Fruit fly (Drosophila melanogaster) whole organism, embryonic: ENCODE results near the gene CG18213.

Experiments
- Antp ChIP-seq: fragments of 200-800 bp; sonication (Bioruptor generic); optimal IDR thresholded peaks from 3 replicates; lab custom pipeline; 2016; ENCODE audit warnings: missing biosample characterization, missing genetic modification characterization
- Atf6 ChIP-seq: fragments of 200-800 bp; sonication (Bioruptor generic); IDR thresholded peaks from 2 replicates; pipeline ENCODE4 v1.3.6; 2022; ENCODE audit warnings: missing biosample characterization, missing genetic modification characterization
- CG10431 ChIP-seq: fragments of 200-800 bp; sonication (Bioruptor generic); optimal IDR thresholded peaks from 3 replicates; lab custom pipeline; 2018; ENCODE audit warnings: missing biosample characterization, mild to moderate bottlenecking, missing genetic modification characterization
- CG10462 ChIP-seq: fragments of 200-800 bp; sonication (Bioruptor generic); optimal IDR thresholded peaks from 2 replicates; lab custom pipeline; 2016; ENCODE audit warnings: missing biosample characterization, missing genetic modification characterization
- CG11398 ChIP-seq: fragments of 200-800 bp; sonication (Bioruptor generic); optimal IDR thresholded peaks from 2 replicates; lab custom pipeline; 2016; ENCODE audit warnings: missing biosample characterization, missing genetic modification characterization
- CG11504 ChIP-seq: fragments of 200-800 bp; sonication (Bioruptor generic); optimal IDR thresholded peaks from 3 replicates; lab custom pipeline; 2019; ENCODE audit warnings: missing biosample characterization, mild to moderate bottlenecking, missing genetic modification characterization, moderate library complexity
- CG17612 ChIP-seq: fragments of 200-800 bp; sonication (Bioruptor generic); IDR thresholded peaks from 2 replicates; pipeline ENCODE4 v1.3.6; 2022; ENCODE audit warnings: missing biosample characterization, missing genetic modification characterization
- CG33557 ChIP-seq: fragments of 200-800 bp; sonication (Bioruptor generic); optimal IDR thresholded peaks from 2 replicates; lab custom pipeline; 2019; ENCODE audit warnings: missing biosample characterization, mild to moderate bottlenecking, missing genetic modification characterization, moderate library complexity
- CG4328 ChIP-seq: fragments of 200-800 bp; sonication (Bioruptor generic); optimal IDR thresholded peaks from 3 replicates; lab custom pipeline; 2017; ENCODE audit warnings: missing biosample characterization, missing genetic modification reagents, missing genetic modification characterization
- CG4707 ChIP-seq: fragments of 200-800 bp; sonication (Bioruptor generic); optimal IDR thresholded peaks from 2 replicates; lab custom pipeline; 2018; ENCODE audit warnings: missing biosample characterization, mild to moderate bottlenecking, missing genetic modification characterization, moderate library complexity
- CG6683 ChIP-seq: fragments of 200-800 bp; sonication (Bioruptor generic); optimal IDR thresholded peaks from 2 replicates; lab custom pipeline; 2017; ENCODE audit warnings: missing biosample characterization, mild to moderate bottlenecking, missing genetic modification characterization, missing genetic modification reagents
- CG6854 ChIP-seq: fragments of 200-800 bp; sonication (Bioruptor generic); optimal IDR thresholded peaks from 3 replicates; lab custom pipeline; 2017; ENCODE audit warnings: missing biosample characterization, mild to moderate bottlenecking, missing genetic modification characterization
- CG7271 ChIP-seq: fragments of 200-800 bp; sonication (Bioruptor generic); optimal IDR thresholded peaks from 2 replicates; lab custom pipeline; 2018; ENCODE audit warnings: missing biosample characterization, mild to moderate bottlenecking, missing genetic modification characterization, moderate library complexity
- CG7357 ChIP-seq: fragments of 200-800 bp; sonication (Bioruptor generic); IDR thresholded peaks from 3 replicates; pipeline ENCODE4 v1.3.6; 2022; ENCODE audit warnings: missing biosample characterization, missing genetic modification characterization
- CG8765 ChIP-seq: fragments of 200-800 bp; sonication (Bioruptor generic); IDR thresholded peaks from 2 replicates; pipeline ENCODE4 v1.3.6; 2022; ENCODE audit warnings: missing biosample characterization, missing genetic modification characterization
- CG9609 ChIP-seq: fragments of 200-800 bp; sonication (Bioruptor generic); optimal IDR thresholded peaks from 3 replicates; lab custom pipeline; 2016; ENCODE audit warnings: missing biosample characterization, missing genetic modification characterization
- Dek ChIP-seq: fragments of 200-800 bp; sonication (Bioruptor generic); optimal IDR thresholded peaks from 3 replicates; lab custom pipeline; 2019; ENCODE audit warnings: missing biosample characterization, mild to moderate bottlenecking, missing genetic modification characterization, moderate library complexity
- Drgx ChIP-seq: fragments of 200-800 bp; sonication (Bioruptor generic); IDR thresholded peaks from 2 replicates; pipeline ENCODE4 v1.3.6; 2022; ENCODE audit warnings: missing biosample characterization, missing genetic modification characterization
- E2f1 ChIP-seq: fragments of 200-800 bp; sonication (Bioruptor generic); IDR thresholded peaks from 2 replicates; pipeline ENCODE4 v1.3.6; 2022; ENCODE audit warnings: missing biosample characterization, missing genetic modification characterization
- E2f2 ChIP-seq: fragments of 200-800 bp; sonication (Bioruptor generic); IDR thresholded peaks from 2 replicates; pipeline ENCODE4 v1.3.6; 2022; ENCODE audit warnings: missing biosample characterization, missing genetic modification characterization
- HLH54F ChIP-seq: fragments of 200-800 bp; sonication (Bioruptor generic); optimal IDR thresholded peaks from 3 replicates; lab custom pipeline; 2016; ENCODE audit warnings: missing biosample characterization, missing genetic modification characterization
- Hand ChIP-seq: fragments of 200-800 bp; sonication (Bioruptor generic); optimal IDR thresholded peaks from 2 replicates; lab custom pipeline; 2017; ENCODE audit warnings: mild to moderate bottlenecking, missing biosample characterization, missing genetic modification reagents, missing genetic modification characterization
- Hey ChIP-seq: fragments of 200-800 bp; sonication (Bioruptor generic); optimal IDR thresholded peaks from 3 replicates; lab custom pipeline; 2018; ENCODE audit warnings: missing biosample characterization, mild to moderate bottlenecking, missing genetic modification characterization
- Sox102F ChIP-seq: fragments of 200-800 bp; sonication (Bioruptor generic); optimal IDR thresholded peaks from 2 replicates; lab custom pipeline; 2018; ENCODE audit warnings: missing biosample characterization, mild to moderate bottlenecking, missing genetic modification characterization, moderate library complexity
- Spps ChIP-seq: fragments of 200-800 bp; sonication (Bioruptor generic); optimal IDR thresholded peaks from 2 replicates; lab custom pipeline; 2018; ENCODE audit warnings: missing biosample characterization, mild to moderate bottlenecking, missing genetic modification characterization
- aop ChIP-seq: fragments of 200-800 bp; sonication (Bioruptor generic); IDR thresholded peaks from 2 replicates; pipeline ENCODE4 v1.3.6; 2022; ENCODE audit warnings: missing biosample characterization, missing genetic modification characterization
- ap ChIP-seq: fragments of 200-800 bp; sonication (Bioruptor generic); IDR thresholded peaks from 2 replicates; pipeline ENCODE4 v1.3.6; 2022; ENCODE audit warnings: missing biosample characterization, missing genetic modification characterization
- bigmax ChIP-seq: fragments of 200-800 bp; sonication (Bioruptor generic); optimal IDR thresholded peaks from 2 replicates; lab custom pipeline; 2018; ENCODE audit warnings: missing biosample characterization, mild to moderate bottlenecking, missing genetic modification characterization
- chinmo ChIP-seq: fragments of 200-800 bp; sonication (Bioruptor generic); IDR thresholded peaks from 4 replicates; pipeline ENCODE4 v1.3.6; 2022; ENCODE audit warnings: missing biosample characterization, missing genetic modification characterization; ENCODE audit not compliant: partially characterized antibody
- dmrt11E ChIP-seq: fragments of 200-800 bp; sonication (Bioruptor generic); optimal IDR thresholded peaks from 3 replicates; lab custom pipeline; 2018; ENCODE audit warnings: missing biosample characterization, mild to moderate bottlenecking, missing genetic modification characterization, moderate library complexity
- dmrt99B ChIP-seq: fragments of 200-800 bp; sonication (Bioruptor generic); optimal IDR thresholded peaks from 2 replicates; lab custom pipeline; 2018; ENCODE audit warnings: missing biosample characterization, mild to moderate bottlenecking, missing genetic modification characterization, moderate library complexity
- gfzf ChIP-seq: fragments of 200-800 bp; sonication (Bioruptor generic); optimal IDR thresholded peaks from 2 replicates; lab custom pipeline; 2016; ENCODE audit warnings: missing biosample characterization, mild to moderate bottlenecking, missing genetic modification characterization, moderate library complexity
- grn ChIP-seq: fragments of 200-800 bp; sonication (Bioruptor generic); optimal IDR thresholded peaks from 3 replicates; lab custom pipeline; 2017; ENCODE audit warnings: missing biosample characterization, missing genetic modification characterization
- lov ChIP-seq, 2 experiments: fragments of 200-800 bp in 1 of 2; fragments of >200 bp in 1 of 2; sonication (Bioruptor generic) in 1 of 2; IDR thresholded peaks in 1 of 2; optimal IDR thresholded peaks in 1 of 2; 2 replicates in 1 of 2; 3 replicates in 1 of 2; pipeline versions ENCODE4 v1.3.6 to Lab custom; 2017 to 2022; ENCODE audit warnings: missing biosample characterization in 1 of 2, missing genetic modification characterization in 1 of 2
- luna ChIP-seq: fragments of 200-800 bp; sonication (Bioruptor generic); optimal IDR thresholded peaks from 2 replicates; lab custom pipeline; 2016; ENCODE audit warnings: missing biosample characterization, missing genetic modification characterization
- maf-S ChIP-seq: fragments of 200-800 bp; sonication (Bioruptor generic); optimal IDR thresholded peaks from 2 replicates; lab custom pipeline; 2016; ENCODE audit warnings: missing biosample characterization, missing genetic modification characterization
- pho ChIP-seq: fragments of 200-800 bp; sonication (Bioruptor generic); optimal IDR thresholded peaks from 2 replicates; lab custom pipeline; 2016; ENCODE audit warnings: missing biosample characterization, missing genetic modification characterization
- pita ChIP-seq: fragments of 200-800 bp; sonication (Bioruptor generic); optimal IDR thresholded peaks from 2 replicates; lab custom pipeline; 2017; ENCODE audit warnings: missing biosample characterization, mild to moderate bottlenecking, missing genetic modification characterization
- pnt ChIP-seq: fragments of 200-800 bp; sonication (Bioruptor generic); optimal IDR thresholded peaks from 3 replicates; lab custom pipeline; 2016; ENCODE audit warnings: missing biosample characterization, missing genetic modification characterization
- ranshi ChIP-seq: fragments of 200-800 bp; sonication (Bioruptor generic); IDR thresholded peaks from 2 replicates; pipeline ENCODE4 v1.3.6; 2022; ENCODE audit warnings: missing biosample characterization, missing genetic modification characterization
- sd ChIP-seq: fragments of 200-800 bp; sonication (Bioruptor generic); optimal IDR thresholded peaks from 3 replicates; lab custom pipeline; 2018; ENCODE audit warnings: missing biosample characterization, mild to moderate bottlenecking, missing genetic modification characterization, moderate library complexity
- sens-2 ChIP-seq: fragments of 200-800 bp; sonication (Bioruptor generic); IDR thresholded peaks from 2 replicates; pipeline ENCODE4 v1.3.6; 2022; ENCODE audit warnings: missing biosample characterization, missing genetic modification characterization
- sisA ChIP-seq: fragments of 200-800 bp; sonication (Bioruptor generic); IDR thresholded peaks from 2 replicates; pipeline ENCODE4 v1.3.6; 2022; ENCODE audit warnings: missing biosample characterization, missing genetic modification characterization
- slp2 ChIP-seq: fragments of 200-800 bp; sonication (Bioruptor generic); optimal IDR thresholded peaks from 2 replicates; lab custom pipeline; 2016; ENCODE audit warnings: missing biosample characterization, missing genetic modification characterization
- stc ChIP-seq: fragments of 200-800 bp; sonication (Bioruptor generic); IDR thresholded peaks from 2 replicates; pipeline ENCODE4 v1.3.6; 2022; ENCODE audit warnings: missing biosample characterization, missing genetic modification characterization
- sug ChIP-seq: fragments of 200-800 bp; optimal IDR thresholded peaks from 2 replicates; lab custom pipeline; 2019; ENCODE audit warnings: missing biosample characterization, mild to moderate bottlenecking, missing genetic modification characterization, moderate library complexity
- tin ChIP-seq: fragments of 200-800 bp; sonication (Bioruptor generic); optimal IDR thresholded peaks from 3 replicates; lab custom pipeline; 2016; ENCODE audit warnings: missing biosample characterization, missing genetic modification characterization
- unpg ChIP-seq: fragments of 200-800 bp; sonication (Bioruptor generic); optimal IDR thresholded peaks from 3 replicates; lab custom pipeline; 2018; ENCODE audit warnings: missing biosample characterization, mild to moderate bottlenecking, missing genetic modification characterization, moderate library complexity
- usp ChIP-seq: fragments of >200 bp; optimal IDR thresholded peaks from 2 replicates; lab custom pipeline; 2017; ENCODE audit warnings: missing biosample characterization, missing genetic modification characterization
- vvl ChIP-seq: fragments of 200-800 bp; sonication (Bioruptor generic); IDR thresholded peaks from 2 replicates; pipeline ENCODE4 v1.3.6; 2022; ENCODE audit warnings: missing biosample characterization, missing genetic modification characterization
- wor ChIP-seq: fragments of 200-800 bp; sonication (Bioruptor generic); IDR thresholded peaks from 2 replicates; pipeline ENCODE4 v1.3.6; 2022; ENCODE audit warnings: missing biosample characterization, missing genetic modification characterization

CG18213 gene

dm6 chr3R:17020956-17021355 is 19.0 kb downstream of the CG18213 start, which contains the start of gene Adsl (continued):
- TF ChIP-seq pho (no peak), CG11504 (no peak), unpg (no peak), CG17612 (GFP tag; lab: Robert Waterston, UW) (no peak), sug (tag; lab: Kevin White, UChicago) (no peak), vvl (peak; percentile 84), ap (no peak), Drgx (no peak), CG6854 (GFP tag; lab: Kevin White, UChicago) (peak; percentile 61), tin (GFP tag; lab: Kevin White, UChicago) (peak; percentile 24), dmrt99B (tag; lab: Kevin White, UChicago) (no peak), pnt (GFP tag; lab: Kevin White, UChicago) (no peak), CG4707 (peak; percentile 75), lov (optimal IDR thresholded peaks at IDR 0.05; lab: Kevin White, UChicago) (no peak), lov (GFP tag; IDR thresholded peaks at IDR 0.05; lab: Robert Waterston, UW) (peak; percentile 77; the same call in 2 of the 3 replicates), CG11398 (GFP tag; lab: Kevin White, UChicago) (no peak), wor (no peak), HLH54F (GFP tag; lab: Kevin White, UChicago) (peak; percentile 2), bigmax (peak; percentile 54), luna (GFP tag; lab: Kevin White, UChicago) (no peak), Atf6 (GFP tag; lab: Robert Waterston, UW) (no peak), sisA (GFP tag; lab: Robert Waterston, UW) (no peak), sd (no peak), Spps (tag; lab: Kevin White, UChicago) (peak; percentile 67), CG33557 (GFP tag; lab: Kevin White, UChicago) (peak; percentile 75), Hey (tag; lab: Kevin White, UChicago) (peak; percentile 14), Dek (tag; lab: Kevin White, UChicago) (no peak), CG7357 (GFP tag; lab: Robert Waterston, UW) (no peak), Antp (GFP tag; lab: Kevin White, UChicago) (no peak), CG4328 (GFP tag; lab: Kevin White, UChicago) (peak; percentile 50), E2f2 (GFP tag; lab: Robert Waterston, UW) (peak; percentile 68), CG10431 (no peak), CG7271 (tag; lab: Kevin White, UChicago) (peak; percentile 91), CG8765 (no peak), Sox102F (no peak), ranshi (no peak; the same call in 1 of the 2 replicates), gfzf (GFP tag; lab: Kevin White, UChicago) (peak; percentile 78), CG10462 (GFP tag; lab: Kevin White, UChicago) (peak; percentile 73), stc (peak; percentile 63; the same call in 1 of the 2 replicates), aop (GFP tag; lab: Robert Waterston, UW) (peak; percentile 62; the same call in 1 of the 2 replicates), Hand (GFP tag; lab: Kevin White, UChicago) (no peak), grn (peak; percentile 43), chinmo (0 out of 4 replicates have a peak, but pooled peaks have one; percentile 38), pita (GFP tag; lab: Kevin White, UChicago) (no peak), dmrt11E (peak; percentile 69), CG6683 (GFP tag; lab: Kevin White, UChicago) (no peak), sens-2 (GFP tag; lab: Robert Waterston, UW) (0 out of 2 replicates have a peak, but pooled peaks have one; percentile 23), CG9609 (GFP tag; lab: Kevin White, UChicago) (peak; percentile 5), E2f1 (GFP tag; lab: Robert Waterston, UW) (peak; percentile 21; the same call in 1 of the 2 replicates), maf-S (no peak), slp2 (GFP tag; lab: Kevin White, UChicago) (peak; percentile 46), usp (GFP tag; lab: Kevin White, UChicago) (no peak)
